Worm (Caenorhabditis elegans) whole organism, L3 larva: ENCODE measurements around the gene T04C12.8.

Experiments used
- aly-2 ChIP-seq: fragments of 150-350 bp; optimal IDR thresholded peaks from 2 replicates; lab custom pipeline; 2014; ENCODE audit warnings: missing biosample characterization, missing genetic modification characterization
- ceh-82 ChIP-seq: fragments of 150-350 bp; optimal IDR thresholded peaks from 2 replicates; lab custom pipeline; 2014; ENCODE audit warnings: missing biosample characterization, missing genetic modification characterization
- egl-27 ChIP-seq: sonication (generic microtip); optimal IDR thresholded peaks from 4 replicates; lab custom pipeline; 2017; ENCODE audit warnings: missing biosample characterization, missing genetic modification reagents, missing genetic modification characterization
- elt-3 ChIP-seq, 3 experiments: fragments of 150-350 bp in 1 of 3; sonication (generic microtip) in 2 of 3; optimal IDR thresholded peaks; 2 replicates in 2 of 3; 4 replicates in 1 of 3; lab custom pipeline; 2014 to 2017; ENCODE audit warnings: missing biosample characterization in 3 of 3, missing genetic modification characterization in 3 of 3
- fos-1 ChIP-seq: fragments of 150-350 bp; optimal IDR thresholded peaks from 2 replicates; lab custom pipeline; 2014; ENCODE audit warnings: missing biosample characterization, missing genetic modification characterization
- nhr-25 ChIP-seq: sonication (generic microtip); optimal IDR thresholded peaks from 2 replicates; lab custom pipeline; 2017; ENCODE audit warnings: missing biosample characterization, missing genetic modification characterization
- unc-62 ChIP-seq: fragments of 150-350 bp; sonication (generic microtip); optimal IDR thresholded peaks from 4 replicates; lab custom pipeline; 2014; ENCODE audit warnings: missing biosample characterization, missing genetic modification reagents, missing genetic modification characterization

DNA sequence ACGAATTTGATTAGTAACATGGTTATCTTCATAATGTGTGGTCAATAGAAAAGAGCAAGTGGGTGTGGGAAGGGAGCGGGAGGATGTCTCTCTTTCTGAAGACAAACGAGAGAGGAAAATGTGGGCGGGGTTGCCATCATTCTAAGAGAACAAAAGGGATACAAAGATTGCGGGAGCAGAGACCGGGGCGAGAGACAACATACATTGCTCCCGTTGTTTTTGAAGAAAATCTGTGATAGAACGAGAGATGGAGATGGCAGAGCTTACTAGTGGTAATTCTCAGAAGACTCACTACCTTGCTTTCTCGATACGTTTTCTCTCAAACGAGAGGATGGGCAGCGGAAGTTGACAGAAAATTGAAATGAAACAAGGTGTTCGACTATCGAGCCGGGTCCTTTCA, 4.2 kb upstream of the T04C12.8 start:
- TF ChIP-seq ceh-82 (no peak), fos-1 (tag; lab: Kevin White, UChicago) (no peak), elt-3 (tag; optimal IDR thresholded peaks at IDR 0.05; lab: Kevin White, UChicago) (no peak), unc-62 (GFP tag; lab: Kevin White, UChicago) (no peak), aly-2 (no peak), nhr-25 (tag; lab: Kevin White, UChicago) (no peak), egl-27 (tag; lab: Kevin White, UChicago) (no peak)
